Worm (Caenorhabditis elegans) whole organism, late embryonic: ENCODE data around the gene gpa-1.

Experiments
- ama-1 ChIP-seq: fragments of 150-350 bp; optimal IDR thresholded peaks from 2 replicates; lab custom pipeline; 2014
- ets-4 ChIP-seq: sonication (generic microtip); optimal IDR thresholded peaks from 2 replicates; lab custom pipeline; 2016; ENCODE audit warnings: missing genetic modification characterization, missing compliant biosample characterization
- hlh-15 ChIP-seq: sonication (generic microtip); optimal IDR thresholded peaks from 2 replicates; lab custom pipeline; 2016; ENCODE audit warnings: missing genetic modification characterization, missing compliant biosample characterization
- nhr-11 ChIP-seq: fragments of 150-350 bp; optimal IDR thresholded peaks from 2 replicates; lab custom pipeline; 2014; ENCODE audit warnings: missing biosample characterization, missing genetic modification characterization
- pha-4 ChIP-seq: fragments of 150-350 bp; optimal IDR thresholded peaks from 2 replicates; lab custom pipeline; 2018; ENCODE audit warnings: missing biosample characterization, missing genetic modification reagents, missing genetic modification characterization

DNA sequence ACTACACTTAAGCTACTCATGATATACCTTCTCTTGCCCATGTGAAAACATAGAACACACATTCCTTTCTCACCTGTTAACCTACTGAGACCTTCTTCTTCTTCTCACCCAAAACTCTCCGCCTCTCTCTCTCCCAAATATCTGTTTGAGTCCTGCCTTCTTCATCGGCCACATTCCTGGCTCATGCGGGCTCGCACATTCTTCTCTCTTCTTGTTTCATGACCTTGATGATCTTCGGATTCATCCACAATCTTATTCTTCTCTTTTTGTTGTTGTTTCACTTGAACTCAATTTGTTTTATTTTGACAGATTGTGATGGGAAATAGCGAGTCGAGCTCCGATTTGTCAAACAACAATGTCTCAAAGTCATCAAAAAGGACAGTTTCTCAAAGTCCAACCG is 5.6 kb downstream of the gpa-1 start, which contains the start of gene T19C4.5:
- TF ChIP-seq ets-4 (tag; lab: Kevin White, UChicago) (no peak), pha-4 (tag; lab: Kevin White, UChicago) (no peak), ama-1 (lab: Kevin White, UChicago) (no peak), nhr-11 (tag; lab: Kevin White, UChicago) (no peak), hlh-15 (tag; lab: Kevin White, UChicago) (no peak)
